Fruit fly (Drosophila melanogaster): ENCODE data around the gene CG3061.

The CG3061 gene

dm6 chr3R:14019407-14020050 lies 12.6 kb upstream of the CG3061 start (continued):
- TF ChIP-seq cwo (GFP tag; optimal IDR thresholded peaks at IDR 0.05) = peak; percentile 31
- TF ChIP-seq Nf-YB (GFP tag; optimal IDR thresholded peaks at IDR 0.05) = no peak
- TF ChIP-seq CG13123 (GFP tag; optimal IDR thresholded peaks at IDR 0.05) = no peak
- no peak for TF ChIP-seq Lhr (GFP tag; optimal IDR thresholded peaks at IDR 0.05)
- peak; percentile 7 for TF ChIP-seq CG6854 (GFP tag; optimal IDR thresholded peaks at IDR 0.05)
- TF ChIP-seq pfk (GFP tag; optimal IDR thresholded peaks at IDR 0.05) = peak; percentile 2
- no peak for TF ChIP-seq CG17612 (GFP tag; IDR thresholded peaks at IDR 0.05)
- TF ChIP-seq CG4328 (GFP tag; optimal IDR thresholded peaks at IDR 0.05) = no peak
- TF ChIP-seq CG31224 (GFP tag; IDR thresholded peaks at IDR 0.05) = no peak
- TF ChIP-seq mirr (GFP tag; optimal IDR thresholded peaks at IDR 0.05) = peak; percentile 93
- TF ChIP-seq Sry-β (GFP tag; optimal IDR thresholded peaks at IDR 0.05) = no peak
- TF ChIP-seq NC2β (GFP tag; optimal IDR thresholded peaks at IDR 0.05) = no peak
- no peak for TF ChIP-seq Hey (tag; optimal IDR thresholded peaks at IDR 0.05)
- peak; percentile 73 for TF ChIP-seq sd (tag; optimal IDR thresholded peaks at IDR 0.05)
- TF ChIP-seq CG34376 (GFP tag; optimal IDR thresholded peaks at IDR 0.05) = peak; percentile 65
- 0 out of 3 replicates have a peak, but pooled peaks have one; percentile 10 for TF ChIP-seq CG34224 (GFP tag; IDR thresholded peaks at IDR 0.05; ENCODE audit: partially characterized antibody)
- TF ChIP-seq CG3838 (GFP tag; optimal IDR thresholded peaks at IDR 0.05) = no peak
- TF ChIP-seq Oaz (GFP tag; IDR thresholded peaks at IDR 0.05) = no peak
- TF ChIP-seq Awh (GFP tag; IDR thresholded peaks at IDR 0.05) = 0 out of 2 replicates have a peak, but pooled peaks have one; percentile 36
- peak; percentile 7 for TF ChIP-seq CG12659 (GFP tag; optimal IDR thresholded peaks at IDR 0.05)
- peak; percentile 99 for TF ChIP-seq sug (tag; optimal IDR thresholded peaks at IDR 0.05)
- TF ChIP-seq sob (GFP tag; IDR thresholded peaks at IDR 0.05) = 0 out of 2 replicates have a peak, but pooled peaks have one; percentile 11
- TF ChIP-seq Med (GFP tag) = peak; percentile 76
- peak; percentile 7; the same call in 1 of the 2 replicates for TF ChIP-seq Bgb (GFP tag; IDR thresholded peaks at IDR 0.05; ENCODE audit: partially characterized antibody)
- TF ChIP-seq zfh1 (GFP tag; IDR thresholded peaks at IDR 0.05) = 0 out of 3 replicates have a peak, but pooled peaks have one; percentile 27
- TF ChIP-seq Lpt (GFP tag; optimal IDR thresholded peaks at IDR 0.05) = no peak
- TF ChIP-seq CrebB (tag; optimal IDR thresholded peaks at IDR 0.05) = peak; percentile 23
- no peak for TF ChIP-seq CG33557 (GFP tag; optimal IDR thresholded peaks at IDR 0.05)
- TF ChIP-seq Side (GFP tag; optimal IDR thresholded peaks at IDR 0.05) = no peak
- no peak for TF ChIP-seq CkIIα-i1 (GFP tag; IDR thresholded peaks at IDR 0.05)
- 0 out of 2 replicates have a peak, but pooled peaks have one; percentile 39 for TF ChIP-seq CG32767 (GFP tag; IDR thresholded peaks at IDR 0.05)
- peak; percentile 64; the same call in 2 of the 3 replicates for TF ChIP-seq sr (GFP tag; IDR thresholded peaks at IDR 0.05)
- TF ChIP-seq Abd-B (GFP tag; optimal IDR thresholded peaks at IDR 0.05) = no peak
- peak; percentile 97 for TF ChIP-seq Hr39 (optimal IDR thresholded peaks at IDR 0.05)
- peak; percentile 49 for TF ChIP-seq Deaf1 (tag; optimal IDR thresholded peaks at IDR 0.05)

dm6 chr3R:14020345-14021001 lies 11.7 kb upstream of the CG3061 start:
- no peak for TF ChIP-seq CG18011 (GFP tag; optimal IDR thresholded peaks at IDR 0.05)
- peak; percentile 13 for TF ChIP-seq cg (GFP tag; optimal IDR thresholded peaks at IDR 0.05)
- peak in 1 of 2 experiments; percentile 97 for TF ChIP-seq Eip74EF (GFP tag; optimal IDR thresholded peaks at IDR 0.05)
- TF ChIP-seq dan (GFP tag; IDR thresholded peaks at IDR 0.05) = no peak
- no peak for TF ChIP-seq zfh1 (GFP tag; IDR thresholded peaks at IDR 0.05)
- TF ChIP-seq abd-A (tag; optimal IDR thresholded peaks at IDR 0.05) = peak; percentile 40
- no peak for TF ChIP-seq crp (GFP tag; optimal IDR thresholded peaks at IDR 0.05)
- no peak for TF ChIP-seq az2 (GFP tag; optimal IDR thresholded peaks at IDR 0.05)
- no peak for TF ChIP-seq CG10209 (GFP tag; optimal IDR thresholded peaks at IDR 0.05)
- peak; percentile 78 for TF ChIP-seq ftz-f1 (GFP tag; optimal IDR thresholded peaks at IDR 0.05)
- TF ChIP-seq sd (tag; optimal IDR thresholded peaks at IDR 0.05) = peak; percentile 58
- TF ChIP-seq CG10431 (GFP tag; optimal IDR thresholded peaks at IDR 0.05) = no peak
- TF ChIP-seq en (GFP tag; optimal IDR thresholded peaks at IDR 0.05) = no peak
- TF ChIP-seq maf-S (GFP tag; optimal IDR thresholded peaks at IDR 0.05) = no peak
- TF ChIP-seq CG13287 (GFP tag; IDR thresholded peaks at IDR 0.05; ENCODE audit: partially characterized antibody) = peak; percentile 16; the same call in 1 of the 2 replicates
- TF ChIP-seq gcm2 (GFP tag; optimal IDR thresholded peaks at IDR 0.05) = no peak
